Fruit fly (Drosophila melanogaster) whole organism, wandering third instar larva: ENCODE data around the gene CG10333.

ENCODE experiments used
- CrebA ChIP-seq: fragments of 200-800 bp; sonication (Bioruptor generic); optimal IDR thresholded peaks from 2 replicates; lab custom pipeline; 2016; ENCODE audit warnings: missing biosample characterization, mild to moderate bottlenecking, missing genetic modification characterization, borderline replicate concordance
- Mio ChIP-seq: sonication (Bioruptor generic); optimal IDR thresholded peaks from 2 replicates; lab custom pipeline; 2016; ENCODE audit warnings: missing biosample characterization, missing genetic modification characterization
- br ChIP-seq: fragments of 200-800 bp; sonication (Bioruptor generic); optimal IDR thresholded peaks from 2 replicates; lab custom pipeline; 2016; ENCODE audit warnings: missing biosample characterization, missing genetic modification characterization
- lola ChIP-seq: fragments of >200 bp; optimal IDR thresholded peaks from 2 replicates; lab custom pipeline; 2017; ENCODE audit warnings: missing biosample characterization, missing genetic modification characterization
- psq ChIP-seq: fragments of 200-800 bp; sonication (Bioruptor generic); optimal IDR thresholded peaks from 3 replicates; lab custom pipeline; 2017; ENCODE audit warnings: missing biosample characterization, mild to moderate bottlenecking, missing genetic modification characterization, moderate library complexity

dm6 chr2L:18563991-18564390 lies 42.6 kb upstream of the CG10333 start:
- no peak for TF ChIP-seq CrebA
- no peak for TF ChIP-seq br
- TF ChIP-seq Mio (GFP tag; lab: Kevin White, UChicago), result no peak
- no peak for TF ChIP-seq psq
- no peak for TF ChIP-seq lola (GFP tag; lab: Kevin White, UChicago)
